Fruit fly (Drosophila melanogaster): ENCODE results near the gene CG8534.
A peak's percentile ranks its signal among the peaks of the same experiment; 100 is the strongest.

Gene CG8534

dm6 chr3R:9857785-9858184, 45.2 kb downstream of the CG8534 start (continued):
- TF ChIP-seq CG31441 (GFP tag; IDR thresholded peaks at IDR 0.05) (0 out of 2 replicates have a peak, but pooled peaks have one; percentile 26), CkIIα-i1 (GFP tag; IDR thresholded peaks at IDR 0.05) (no peak), CoRest (tag; optimal IDR thresholded peaks at IDR 0.05) (peak; percentile 25), trem (tag; optimal IDR thresholded peaks at IDR 0.05) (no peak), crp (GFP tag; optimal IDR thresholded peaks at IDR 0.05) (no peak), D (optimal IDR thresholded peaks at IDR 0.05) (no peak), D (GFP tag; optimal IDR thresholded peaks at IDR 0.05) (no peak), Dad (GFP tag; optimal IDR thresholded peaks at IDR 0.05) (no peak), Hr39 (optimal IDR thresholded peaks at IDR 0.05) (no peak), jumu (GFP tag; optimal IDR thresholded peaks at IDR 0.05) (no peak), chn (GFP tag; optimal IDR thresholded peaks at IDR 0.05) (no peak), nmo (GFP tag; optimal IDR thresholded peaks at IDR 0.05) (peak; percentile 25), hth (optimal IDR thresholded peaks at IDR 0.05) (no peak), dysf (GFP tag; IDR thresholded peaks at IDR 0.05) (peak; percentile 49; the same call in 2 of the 3 replicates), Six4 (GFP tag; optimal IDR thresholded peaks at IDR 0.05) (no peak), fd3F (GFP tag; optimal IDR thresholded peaks at IDR 0.05) (no peak), stwl (tag; optimal IDR thresholded peaks at IDR 0.05) (no peak), CG8924 (tag; optimal IDR thresholded peaks at IDR 0.05) (peak; percentile 6), D19A (tag; optimal IDR thresholded peaks at IDR 0.05) (peak; percentile 10), fd64A (GFP tag; optimal IDR thresholded peaks at IDR 0.05) (no peak), sna (GFP tag; IDR thresholded peaks at IDR 0.05; ENCODE audit: partially characterized antibody) (no peak), wek (GFP tag; optimal IDR thresholded peaks at IDR 0.05) (no peak), CG2116 (GFP tag; optimal IDR thresholded peaks at IDR 0.05) (no peak), tll (GFP tag; optimal IDR thresholded peaks at IDR 0.05) (no peak), CG14441 (GFP tag; IDR thresholded peaks at IDR 0.05) (peak; percentile 41; the same call in 1 of the 2 replicates), CG15514 (GFP tag; optimal IDR thresholded peaks at IDR 0.05) (peak; percentile 6), Chrac-16 (GFP tag; optimal IDR thresholded peaks at IDR 0.05) (no peak), CG4854 (GFP tag; optimal IDR thresholded peaks at IDR 0.05) (no peak), CG30403 (GFP tag; optimal IDR thresholded peaks at IDR 0.05) (peak; percentile 22), MESR4 (GFP tag; optimal IDR thresholded peaks at IDR 0.05) (no peak), hb (GFP tag; IDR thresholded peaks at IDR 0.05; ENCODE audit: partially characterized antibody) (no peak), CG2712 (tag; optimal IDR thresholded peaks at IDR 0.05) (peak; percentile 18), CG18619 (GFP tag; optimal IDR thresholded peaks at IDR 0.05) (peak; percentile 4), Blimp-1 (GFP tag; optimal IDR thresholded peaks at IDR 0.05) (peak; percentile 26), pan (optimal IDR thresholded peaks at IDR 0.05) (no peak), pan (GFP tag; optimal IDR thresholded peaks at IDR 0.05 in 1 of 2, IDR thresholded peaks at IDR 0.05 in 1 of 2) (no peak), CG7271 (tag; optimal IDR thresholded peaks at IDR 0.05) (no peak), CG9797 (GFP tag; optimal IDR thresholded peaks at IDR 0.05) (no peak), Eip74EF (GFP tag; optimal IDR thresholded peaks at IDR 0.05) (no peak), CG7556 (GFP tag; optimal IDR thresholded peaks at IDR 0.05) (peak; percentile 56), nau (GFP tag; optimal IDR thresholded peaks at IDR 0.05) (no peak), Opbp (GFP tag; IDR thresholded peaks at IDR 0.05; ENCODE audit: partially characterized antibody) (no peak), hkb (optimal IDR thresholded peaks at IDR 0.05) (no peak), hkb (GFP tag; IDR thresholded peaks at IDR 0.05) (no peak), dm (GFP tag; optimal IDR thresholded peaks at IDR 0.05) (no peak), CG11247 (GFP tag; IDR thresholded peaks at IDR 0.05) (no peak), h (optimal IDR thresholded peaks at IDR 0.05) (no peak), CG9876 (GFP tag; optimal IDR thresholded peaks at IDR 0.05) (no peak), CG11695 (GFP tag; IDR thresholded peaks at IDR 0.05) (peak; percentile 61; the same call in 2 of the 3 replicates), CG18011 (GFP tag; optimal IDR thresholded peaks at IDR 0.05) (no peak), CG4404 (GFP tag; IDR thresholded peaks at IDR 0.05) (no peak), CG6689 (GFP tag; IDR thresholded peaks at IDR 0.05) (peak; percentile 35; the same call in 1 of the 2 replicates)

All from whole organism, embryonic.